Fruit fly (Drosophila melanogaster) whole organism, embryonic: ENCODE results near the gene CG32137.

Experiments
- BEAF-32 ChIP-seq: fragments of 200-800 bp; sonication (Bioruptor generic); optimal IDR thresholded peaks from 3 replicates; lab custom pipeline; 2017; ENCODE audit warnings: missing biosample characterization, missing genetic modification characterization, mild to moderate bottlenecking, moderate library complexity, missing genetic modification reagents
- CG11695 ChIP-seq: fragments of 200-800 bp; sonication (Bioruptor generic); IDR thresholded peaks from 3 replicates; pipeline ENCODE4 v1.3.6; 2022; ENCODE audit warnings: missing biosample characterization, missing genetic modification characterization
- CG12071 ChIP-seq: fragments of 200-800 bp; sonication (Bioruptor generic); optimal IDR thresholded peaks from 3 replicates; lab custom pipeline; 2018; ENCODE audit warnings: missing biosample characterization, mild to moderate bottlenecking, missing genetic modification characterization
- CG12155 ChIP-seq: fragments of 200-800 bp; sonication (Bioruptor generic); optimal IDR thresholded peaks from 3 replicates; lab custom pipeline; 2016; ENCODE audit warnings: missing biosample characterization, missing genetic modification characterization
- CG1233 ChIP-seq: fragments of 200-800 bp; sonication (Bioruptor generic); optimal IDR thresholded peaks from 4 replicates; lab custom pipeline; 2018; ENCODE audit warnings: missing biosample characterization, mild to moderate bottlenecking, missing genetic modification characterization
- CG15011 ChIP-seq: fragments of 200-800 bp; sonication (Bioruptor generic); optimal IDR thresholded peaks from 3 replicates; lab custom pipeline; 2018; ENCODE audit warnings: missing biosample characterization, mild to moderate bottlenecking, missing genetic modification characterization
- CG1603 ChIP-seq: fragments of 200-800 bp; sonication (Bioruptor generic); optimal IDR thresholded peaks from 2 replicates; lab custom pipeline; 2019; ENCODE audit warnings: missing biosample characterization, mild to moderate bottlenecking, missing genetic modification characterization, moderate library complexity
- CG1792 ChIP-seq: fragments of 200-800 bp; sonication (Bioruptor generic); optimal IDR thresholded peaks from 2 replicates; lab custom pipeline; 2016; ENCODE audit warnings: missing biosample characterization, missing genetic modification characterization
- CG18011 ChIP-seq: fragments of 200-800 bp; sonication (Bioruptor generic); optimal IDR thresholded peaks from 2 replicates; lab custom pipeline; 2017; ENCODE audit warnings: missing biosample characterization, missing genetic modification characterization, mild to moderate bottlenecking, moderate library complexity, missing genotype
- CG2116 ChIP-seq: fragments of 200-800 bp; sonication (Bioruptor generic); optimal IDR thresholded peaks from 3 replicates; lab custom pipeline; 2018; ENCODE audit warnings: missing biosample characterization, mild to moderate bottlenecking, missing genetic modification characterization
- CG2875 ChIP-seq: fragments of 200-800 bp; sonication (Bioruptor generic); optimal IDR thresholded peaks from 2 replicates; lab custom pipeline; 2017; ENCODE audit warnings: missing biosample characterization, mild to moderate bottlenecking, missing genetic modification characterization, missing genetic modification reagents
- CG2889 ChIP-seq: fragments of 200-800 bp; sonication (Bioruptor generic); IDR thresholded peaks from 3 replicates; pipeline ENCODE4 v1.3.6; 2022; ENCODE audit warnings: missing biosample characterization, missing genetic modification characterization
- CG30403 ChIP-seq: fragments of 200-800 bp; sonication (Bioruptor generic); optimal IDR thresholded peaks from 3 replicates; lab custom pipeline; 2016; ENCODE audit warnings: missing biosample characterization, missing genetic modification characterization
- CG31365 ChIP-seq: fragments of 200-800 bp; sonication (Bioruptor generic); optimal IDR thresholded peaks from 2 replicates; lab custom pipeline; 2018; ENCODE audit warnings: missing biosample characterization, mild to moderate bottlenecking, missing genetic modification characterization
- CG3281 ChIP-seq: fragments of 200-800 bp; sonication (Bioruptor generic); optimal IDR thresholded peaks from 3 replicates; lab custom pipeline; 2017; ENCODE audit warnings: missing biosample characterization, mild to moderate bottlenecking, missing genetic modification characterization
- CG3995 ChIP-seq: fragments of 200-800 bp; sonication (Bioruptor generic); optimal IDR thresholded peaks from 3 replicates; lab custom pipeline; 2016; ENCODE audit warnings: missing biosample characterization, missing genetic modification characterization
- CG5953 ChIP-seq: fragments of 200-800 bp; sonication (Bioruptor generic); IDR thresholded peaks from 2 replicates; pipeline ENCODE4 v1.3.6; 2022; ENCODE audit warnings: missing biosample characterization, missing genetic modification characterization
- CG6654 ChIP-seq: fragments of 200-800 bp; sonication (Bioruptor generic); optimal IDR thresholded peaks from 2 replicates; lab custom pipeline; 2017; ENCODE audit warnings: missing biosample characterization, mild to moderate bottlenecking, missing genetic modification characterization
- CG7987 ChIP-seq: fragments of 200-800 bp; sonication (Bioruptor generic); optimal IDR thresholded peaks from 2 replicates; lab custom pipeline; 2018; ENCODE audit warnings: missing biosample characterization, mild to moderate bottlenecking, missing genetic modification characterization, moderate library complexity
- CG8359 ChIP-seq: fragments of 200-800 bp; sonication (Bioruptor generic); optimal IDR thresholded peaks from 2 replicates; lab custom pipeline; 2017; ENCODE audit warnings: missing biosample characterization, mild to moderate bottlenecking, missing genetic modification characterization, borderline replicate concordance
- CG8944 ChIP-seq: fragments of 200-800 bp; sonication (Bioruptor generic); optimal IDR thresholded peaks from 3 replicates; lab custom pipeline; 2016; ENCODE audit warnings: missing biosample characterization, missing genetic modification characterization
- CrebB ChIP-seq: fragments of 200-800 bp; sonication (Bioruptor generic); optimal IDR thresholded peaks from 3 replicates; lab custom pipeline; 2018; ENCODE audit warnings: missing biosample characterization, mild to moderate bottlenecking, missing genetic modification characterization
- Dfd ChIP-seq, 2 experiments: fragments of >200 bp; optimal IDR thresholded peaks; 2 replicates each; lab custom pipeline; 2017; ENCODE audit warnings: missing biosample characterization in 2 of 2, missing genetic modification characterization in 2 of 2
- Dp ChIP-seq: fragments of 200-800 bp; sonication (Bioruptor generic); optimal IDR thresholded peaks from 2 replicates; lab custom pipeline; 2018; ENCODE audit warnings: missing biosample characterization, mild to moderate bottlenecking, missing genetic modification characterization, moderate library complexity
- Hmx ChIP-seq: fragments of 200-800 bp; sonication (Bioruptor generic); optimal IDR thresholded peaks from 2 replicates; lab custom pipeline; 2016; ENCODE audit warnings: missing biosample characterization, missing genetic modification characterization
- Myb ChIP-seq: fragments of 200-800 bp; sonication (Bioruptor generic); optimal IDR thresholded peaks from 2 replicates; lab custom pipeline; 2016; ENCODE audit warnings: missing biosample characterization, missing genetic modification characterization
- Opbp ChIP-seq: fragments of 200-800 bp; sonication (Bioruptor generic); IDR thresholded peaks from 3 replicates; pipeline ENCODE4 v1.3.6; 2022; ENCODE audit warnings: missing biosample characterization, missing genetic modification characterization; ENCODE audit not compliant: partially characterized antibody
- Pdp1 ChIP-seq, 2 experiments: fragments of 200-800 bp; sonication (Bioruptor generic); optimal IDR thresholded peaks; 3 replicates each; lab custom pipeline; 2016; ENCODE audit warnings: missing biosample characterization in 2 of 2, missing genetic modification characterization in 2 of 2, mild to moderate bottlenecking in 1 of 2, moderate library complexity in 1 of 2
- Rfx ChIP-seq: fragments of 200-800 bp; sonication (Bioruptor generic); IDR thresholded peaks from 2 replicates; pipeline ENCODE4 v1.3.6; 2022; ENCODE audit warnings: missing biosample characterization, missing genetic modification characterization
- Rx ChIP-seq: fragments of 200-800 bp; sonication (Bioruptor generic); IDR thresholded peaks from 2 replicates; pipeline ENCODE4 v1.3.6; 2022; ENCODE audit warnings: missing biosample characterization, missing genetic modification characterization
- Side ChIP-seq: fragments of 200-800 bp; sonication (Bioruptor generic); optimal IDR thresholded peaks from 2 replicates; lab custom pipeline; 2016; ENCODE audit warnings: missing biosample characterization, missing genetic modification characterization
- ab ChIP-seq: fragments of 200-800 bp; sonication (Bioruptor generic); optimal IDR thresholded peaks from 2 replicates; lab custom pipeline; 2016; ENCODE audit warnings: missing biosample characterization, missing genetic modification characterization
- caup ChIP-seq: fragments of 200-800 bp; sonication (Bioruptor generic); optimal IDR thresholded peaks from 3 replicates; lab custom pipeline; 2017; ENCODE audit warnings: missing biosample characterization, mild to moderate bottlenecking, missing genetic modification characterization, moderate library complexity; ENCODE audit not compliant: severe bottlenecking
- ewg ChIP-seq: fragments of 200-800 bp; sonication (Bioruptor generic); optimal IDR thresholded peaks from 3 replicates; lab custom pipeline; 2017; ENCODE audit warnings: mild to moderate bottlenecking, missing biosample characterization, missing genetic modification reagents, missing genetic modification characterization
- gfzf ChIP-seq: fragments of 200-800 bp; sonication (Bioruptor generic); optimal IDR thresholded peaks from 2 replicates; lab custom pipeline; 2016; ENCODE audit warnings: missing biosample characterization, mild to moderate bottlenecking, missing genetic modification characterization, moderate library complexity
- grau ChIP-seq: fragments of 200-800 bp; optimal IDR thresholded peaks from 3 replicates; lab custom pipeline; 2019; ENCODE audit warnings: missing biosample characterization, mild to moderate bottlenecking, missing genetic modification characterization, moderate library complexity
- knrl ChIP-seq: fragments of 200-800 bp; sonication (Bioruptor generic); IDR thresholded peaks from 3 replicates; pipeline ENCODE4 v1.3.6; 2022; ENCODE audit warnings: missing biosample characterization, missing genetic modification characterization; ENCODE audit not compliant: partially characterized antibody
- nmo ChIP-seq: fragments of 200-800 bp; sonication (Bioruptor generic); optimal IDR thresholded peaks from 2 replicates; lab custom pipeline; 2018; ENCODE audit warnings: missing biosample characterization, mild to moderate bottlenecking, missing genetic modification characterization, moderate library complexity
- odd ChIP-seq: fragments of 200-800 bp; sonication (Bioruptor generic); optimal IDR thresholded peaks from 2 replicates; lab custom pipeline; 2017; ENCODE audit warnings: missing biosample characterization, mild to moderate bottlenecking, missing genetic modification characterization
- prd ChIP-seq, 3 experiments: fragments of >200 bp in 2 of 3; fragments of 200-800 bp in 1 of 3; sonication (Bioruptor generic) in 1 of 3; optimal IDR thresholded peaks in 2 of 3; IDR thresholded peaks in 1 of 3; 2 replicates in 2 of 3; 3 replicates in 1 of 3; pipeline versions ENCODE4 v1.3.6 to Lab custom; 2017 to 2022; ENCODE audit warnings: missing biosample characterization in 1 of 3, missing genetic modification characterization in 1 of 3
- shn ChIP-seq: fragments of 200-800 bp; sonication (Bioruptor generic); optimal IDR thresholded peaks from 3 replicates; lab custom pipeline; 2016; ENCODE audit warnings: missing biosample characterization, missing genetic modification characterization
- sna ChIP-seq: fragments of 200-800 bp; sonication (Bioruptor generic); IDR thresholded peaks from 2 replicates; pipeline ENCODE4 v1.3.6; 2022; ENCODE audit warnings: missing biosample characterization, missing genetic modification characterization; ENCODE audit not compliant: partially characterized antibody
- so ChIP-seq: fragments of 200-800 bp; sonication (Bioruptor generic); IDR thresholded peaks from 3 replicates; pipeline ENCODE4 v1.3.6; 2022; ENCODE audit warnings: missing biosample characterization, missing genetic modification characterization
- stwl ChIP-seq: fragments of 200-800 bp; sonication (Bioruptor generic); optimal IDR thresholded peaks from 3 replicates; lab custom pipeline; 2018; ENCODE audit warnings: missing biosample characterization, mild to moderate bottlenecking, missing genetic modification characterization, moderate library complexity
- tll ChIP-seq, 2 experiments: fragments of 200-800 bp in 1 of 2; fragments of >200 bp in 1 of 2; sonication (Bioruptor generic) in 1 of 2; optimal IDR thresholded peaks; 2 replicates each; lab custom pipeline; 2017 to 2019; ENCODE audit warnings: missing biosample characterization in 2 of 2, missing genetic modification characterization in 2 of 2, mild to moderate bottlenecking in 1 of 2, moderate library complexity in 1 of 2
- zen2 ChIP-seq: fragments of 200-800 bp; sonication (Bioruptor generic); IDR thresholded peaks from 3 replicates; pipeline ENCODE4 v1.3.6; 2022; ENCODE audit warnings: missing biosample characterization, missing genetic modification characterization; ENCODE audit not compliant: partially characterized antibody

CG32137 gene

dm6 chr3L:13999204-13999603 is 60.2 kb downstream of the CG32137 start, which contains the start of gene CG17359 (continued):
- TF ChIP-seq CG2875 (GFP tag; lab: Kevin White, UChicago) (no peak), Rx (GFP tag; lab: Robert Waterston, UW) (no peak), ewg (GFP tag; lab: Kevin White, UChicago) (no peak), CG6654 (no peak), so (GFP tag; lab: Robert Waterston, UW) (no peak), odd (no peak), CG8359 (GFP tag; lab: Kevin White, UChicago) (no peak), CG1792 (GFP tag; lab: Kevin White, UChicago) (no peak), CG12155 (no peak), shn (GFP tag; lab: Kevin White, UChicago) (no peak), CrebB (tag; lab: Kevin White, UChicago) (no peak), zen2 (GFP tag; lab: Robert Waterston, UW) (no peak), prd (optimal IDR thresholded peaks at IDR 0.05; lab: Kevin White, UChicago) (no peak), prd (GFP tag; IDR thresholded peaks at IDR 0.05; lab: Robert Waterston, UW) (no peak), BEAF-32 (peak; percentile 5), CG1233 (no peak), Hmx (GFP tag; lab: Kevin White, UChicago) (no peak), Dp (GFP tag; lab: Kevin White, UChicago) (peak; percentile 39), gfzf (GFP tag; lab: Kevin White, UChicago) (peak; percentile 18), stwl (tag; lab: Kevin White, UChicago) (peak; percentile 14), ab (GFP tag; lab: Kevin White, UChicago) (no peak)

dm6 chr3L:14001658-14002523 is 62.8 kb downstream of the CG32137 start, which contains the start of the genes Nprl3 and upSET:
Nprl3 (minus strand) TSS chr3L:14001880.
upSET (plus strand) TSS chr3L:14002127.
- TF ChIP-seq sna (GFP tag; lab: Robert Waterston, UW) (peak; percentile 86), CG31365 (tag; lab: Kevin White, UChicago) (no peak), CG3281 (GFP tag; lab: Kevin White, UChicago) (no peak), CG3995 (no peak), nmo (GFP tag; lab: Kevin White, UChicago) (peak; percentile 51), CG2116 (GFP tag; lab: Kevin White, UChicago) (peak; percentile 66), CG11695 (GFP tag; lab: Robert Waterston, UW) (no peak), caup (no peak), CG2889 (GFP tag; lab: Robert Waterston, UW) (no peak), Side (GFP tag; lab: Kevin White, UChicago) (no peak), grau (tag; lab: Kevin White, UChicago) (peak; percentile 22), Rfx (GFP tag; lab: Robert Waterston, UW) (peak; percentile 38; the same call in 1 of the 2 replicates), zen2 (GFP tag; lab: Robert Waterston, UW) (peak; percentile 20; the same call in 1 of the 3 replicates), CG30403 (GFP tag; lab: Kevin White, UChicago) (no peak), CG7987 (GFP tag; lab: Kevin White, UChicago) (no peak), CG8944 (no peak), Opbp (GFP tag; lab: Robert Waterston, UW) (peak; percentile 93), knrl (GFP tag; lab: Robert Waterston, UW) (peak; percentile 90; the same call in 2 of the 3 replicates), Pdp1 (GFP tag; optimal IDR thresholded peaks at IDR 0.05; lab: Kevin White, UChicago) (peak in 1 of 2 experiments; percentile 5), Myb (GFP tag; lab: Kevin White, UChicago) (peak; percentile 6), CG12071 (GFP tag; lab: Kevin White, UChicago) (no peak), CG18011 (no peak), CG5953 (no peak), CG15011 (GFP tag; lab: Kevin White, UChicago) (no peak), Dfd (GFP tag; optimal IDR thresholded peaks at IDR 0.05; lab: Kevin White, UChicago) (no peak), CG1603 (tag; lab: Kevin White, UChicago) (peak; percentile 39), tll (GFP tag; optimal IDR thresholded peaks at IDR 0.05; lab: Kevin White, UChicago) (no peak)
